Fruit fly (Drosophila melanogaster) whole organism, embryonic: Measurements from ENCODE around the gene Prosalpha6.

ENCODE experiments used
- CG10959 ChIP-seq: fragments of 200-800 bp; sonication (Bioruptor generic); IDR thresholded peaks from 2 replicates; pipeline ENCODE4 v1.3.6; 2022; ENCODE audit warnings: missing biosample characterization, missing genetic modification characterization
- CG12155 ChIP-seq: fragments of 200-800 bp; sonication (Bioruptor generic); optimal IDR thresholded peaks from 3 replicates; lab custom pipeline; 2016; ENCODE audit warnings: missing biosample characterization, missing genetic modification characterization
- CG12219 ChIP-seq: fragments of 200-800 bp; sonication (Bioruptor generic); optimal IDR thresholded peaks from 3 replicates; lab custom pipeline; 2018; ENCODE audit warnings: missing biosample characterization, mild to moderate bottlenecking, missing genetic modification characterization
- CG12236 ChIP-seq: fragments of 200-800 bp; sonication (Bioruptor generic); optimal IDR thresholded peaks from 2 replicates; lab custom pipeline; 2016; ENCODE audit warnings: missing biosample characterization, missing genetic modification characterization
- CG1233 ChIP-seq: fragments of 200-800 bp; sonication (Bioruptor generic); optimal IDR thresholded peaks from 4 replicates; lab custom pipeline; 2018; ENCODE audit warnings: missing biosample characterization, mild to moderate bottlenecking, missing genetic modification characterization
- CG12744 ChIP-seq: fragments of 200-800 bp; sonication (Bioruptor generic); optimal IDR thresholded peaks from 2 replicates; lab custom pipeline; 2016; ENCODE audit warnings: missing biosample characterization, missing genetic modification characterization
- CG16813 ChIP-seq: fragments of 200-800 bp; sonication (Bioruptor generic); IDR thresholded peaks from 3 replicates; pipeline ENCODE4 v1.3.6; 2022; ENCODE audit warnings: missing biosample characterization, missing genetic modification characterization; ENCODE audit not compliant: partially characterized antibody
- CG2129 ChIP-seq: fragments of 200-800 bp; sonication (Bioruptor generic); IDR thresholded peaks from 2 replicates; pipeline ENCODE4 v1.3.6; 2022; ENCODE audit warnings: missing biosample characterization, missing genetic modification characterization; ENCODE audit not compliant: partially characterized antibody
- CG31441 ChIP-seq: fragments of 200-800 bp; sonication (Bioruptor generic); IDR thresholded peaks from 2 replicates; pipeline ENCODE4 v1.3.6; 2022; ENCODE audit warnings: missing biosample characterization, missing genetic modification characterization
- CG4328 ChIP-seq: fragments of 200-800 bp; sonication (Bioruptor generic); optimal IDR thresholded peaks from 3 replicates; lab custom pipeline; 2017; ENCODE audit warnings: missing biosample characterization, missing genetic modification reagents, missing genetic modification characterization
- CG4730 ChIP-seq: fragments of 200-800 bp; sonication (Bioruptor generic); IDR thresholded peaks from 2 replicates; pipeline ENCODE4 v1.3.6; 2022; ENCODE audit warnings: missing biosample characterization, missing genetic modification characterization
- CG6683 ChIP-seq: fragments of 200-800 bp; sonication (Bioruptor generic); optimal IDR thresholded peaks from 2 replicates; lab custom pipeline; 2017; ENCODE audit warnings: missing biosample characterization, mild to moderate bottlenecking, missing genetic modification characterization, missing genetic modification reagents
- CG7372 ChIP-seq: fragments of 200-800 bp; sonication (Bioruptor generic); IDR thresholded peaks from 2 replicates; pipeline ENCODE4 v1.3.6; 2022; ENCODE audit warnings: missing biosample characterization, missing genetic modification characterization
- CG7556 ChIP-seq: fragments of 200-800 bp; sonication (Bioruptor generic); optimal IDR thresholded peaks from 2 replicates; lab custom pipeline; 2017; ENCODE audit warnings: missing biosample characterization, mild to moderate bottlenecking, missing genetic modification characterization
- CG8924 ChIP-seq: fragments of 200-800 bp; optimal IDR thresholded peaks from 3 replicates; lab custom pipeline; 2019; ENCODE audit warnings: missing biosample characterization, mild to moderate bottlenecking, missing genetic modification characterization, moderate library complexity
- CG8944 ChIP-seq: fragments of 200-800 bp; sonication (Bioruptor generic); optimal IDR thresholded peaks from 3 replicates; lab custom pipeline; 2016; ENCODE audit warnings: missing biosample characterization, missing genetic modification characterization
- Dll ChIP-seq: fragments of 200-800 bp; sonication (Bioruptor generic); IDR thresholded peaks from 4 replicates; pipeline ENCODE4 v1.3.6; 2022; ENCODE audit warnings: missing biosample characterization, missing genetic modification characterization; ENCODE audit not compliant: partially characterized antibody
- Dref ChIP-seq: fragments of 200-800 bp; sonication (Bioruptor generic); IDR thresholded peaks from 2 replicates; pipeline ENCODE4 v1.3.6; 2022; ENCODE audit warnings: missing biosample characterization, missing genetic modification characterization
- E2f1 ChIP-seq: fragments of 200-800 bp; sonication (Bioruptor generic); IDR thresholded peaks from 2 replicates; pipeline ENCODE4 v1.3.6; 2022; ENCODE audit warnings: missing biosample characterization, missing genetic modification characterization
- GATAe ChIP-seq: fragments of 200-800 bp; sonication (Bioruptor generic); conservative IDR thresholded peaks from 2 replicates; pipeline ENCODE4 v1.3.6; 2022; ENCODE audit warnings: missing biosample characterization, missing genetic modification characterization
- Meics ChIP-seq: fragments of 200-800 bp; sonication (Bioruptor generic); optimal IDR thresholded peaks from 2 replicates; lab custom pipeline; 2017; ENCODE audit warnings: missing biosample characterization, mild to moderate bottlenecking, missing genetic modification characterization
- Mes4 ChIP-seq: fragments of 200-800 bp; sonication (Bioruptor generic); optimal IDR thresholded peaks from 2 replicates; lab custom pipeline; 2016; ENCODE audit warnings: missing biosample characterization, missing genetic modification characterization
- Nf-YB ChIP-seq: fragments of 200-800 bp; sonication (Bioruptor generic); optimal IDR thresholded peaks from 3 replicates; lab custom pipeline; 2019; ENCODE audit warnings: missing biosample characterization, mild to moderate bottlenecking, missing genetic modification characterization, moderate library complexity
- Pdp1 ChIP-seq, 2 experiments: fragments of 200-800 bp; sonication (Bioruptor generic); optimal IDR thresholded peaks; 3 replicates each; lab custom pipeline; 2016; ENCODE audit warnings: missing biosample characterization in 2 of 2, missing genetic modification characterization in 2 of 2, mild to moderate bottlenecking in 1 of 2, moderate library complexity in 1 of 2
- Scr ChIP-seq: fragments of 200-800 bp; sonication (Bioruptor generic); IDR thresholded peaks from 2 replicates; pipeline ENCODE4 v1.3.6; 2022; ENCODE audit warnings: missing biosample characterization, missing genetic modification characterization; ENCODE audit not compliant: partially characterized antibody
- Sry-δ ChIP-seq: fragments of 200-800 bp; sonication (Bioruptor generic); optimal IDR thresholded peaks from 2 replicates; lab custom pipeline; 2016; ENCODE audit warnings: missing biosample characterization, missing genetic modification characterization
- Xbp1 ChIP-seq: fragments of 200-800 bp; sonication (Bioruptor generic); optimal IDR thresholded peaks from 3 replicates; lab custom pipeline; 2016; ENCODE audit warnings: missing biosample characterization, mild to moderate bottlenecking, missing genetic modification characterization
- al ChIP-seq: fragments of 200-800 bp; sonication (Bioruptor generic); IDR thresholded peaks from 2 replicates; pipeline ENCODE4 v1.3.6; 2022; ENCODE audit warnings: missing biosample characterization, missing genetic modification characterization
- cas ChIP-seq: fragments of 200-800 bp; sonication (Bioruptor generic); IDR thresholded peaks from 2 replicates; pipeline ENCODE4 v1.3.6; 2022; ENCODE audit warnings: missing biosample characterization, missing genetic modification characterization
- chm ChIP-seq: fragments of 200-800 bp; sonication (Bioruptor generic); IDR thresholded peaks from 2 replicates; pipeline ENCODE4 v1.3.6; 2022; ENCODE audit warnings: missing biosample characterization, missing genetic modification characterization
- dpn ChIP-seq, 2 experiments: fragments of 200-800 bp; sonication (Bioruptor generic); optimal IDR thresholded peaks; 3 replicates each; lab custom pipeline; 2016; ENCODE audit warnings: missing biosample characterization in 2 of 2, missing genetic modification characterization in 2 of 2
- ems ChIP-seq: fragments of 200-800 bp; sonication (Bioruptor generic); optimal IDR thresholded peaks from 3 replicates; lab custom pipeline; 2016; ENCODE audit warnings: missing biosample characterization, missing genetic modification characterization
- fd64A ChIP-seq: fragments of 200-800 bp; sonication (Bioruptor generic); optimal IDR thresholded peaks from 3 replicates; lab custom pipeline; 2018; ENCODE audit warnings: missing biosample characterization, mild to moderate bottlenecking, missing genetic modification characterization
- gsb-n ChIP-seq: fragments of 200-800 bp; sonication (Bioruptor generic); optimal IDR thresholded peaks from 3 replicates; lab custom pipeline; 2018; ENCODE audit warnings: missing biosample characterization, mild to moderate bottlenecking, missing genetic modification characterization
- inv ChIP-seq: fragments of 200-800 bp; sonication (Bioruptor generic); IDR thresholded peaks from 2 replicates; pipeline ENCODE4 v1.3.6; 2022; ENCODE audit warnings: missing biosample characterization, missing genetic modification characterization; ENCODE audit not compliant: partially characterized antibody
- ken ChIP-seq: fragments of 200-800 bp; sonication (Bioruptor generic); IDR thresholded peaks from 3 replicates; pipeline ENCODE4 v1.3.6; 2022; ENCODE audit warnings: missing biosample characterization, missing genetic modification characterization
- mam ChIP-seq: fragments of 200-800 bp; sonication (Bioruptor generic); optimal IDR thresholded peaks from 3 replicates; lab custom pipeline; 2016; ENCODE audit warnings: missing biosample characterization, missing genetic modification characterization
- oc ChIP-seq: fragments of 200-800 bp; sonication (Bioruptor generic); optimal IDR thresholded peaks from 2 replicates; lab custom pipeline; 2018; ENCODE audit warnings: missing biosample characterization, mild to moderate bottlenecking, missing genetic modification characterization, moderate library complexity
- odd ChIP-seq: fragments of 200-800 bp; sonication (Bioruptor generic); optimal IDR thresholded peaks from 2 replicates; lab custom pipeline; 2017; ENCODE audit warnings: missing biosample characterization, mild to moderate bottlenecking, missing genetic modification characterization
- phol ChIP-seq: fragments of 200-800 bp; sonication (Bioruptor generic); optimal IDR thresholded peaks from 3 replicates; lab custom pipeline; 2018; ENCODE audit warnings: missing biosample characterization, mild to moderate bottlenecking, missing genetic modification characterization, moderate library complexity
- ro ChIP-seq: fragments of 200-800 bp; sonication (Bioruptor generic); IDR thresholded peaks from 2 replicates; pipeline ENCODE4 v1.3.6; 2022; ENCODE audit warnings: missing biosample characterization, missing genetic modification characterization
- sens ChIP-seq: fragments of 200-800 bp; sonication (Bioruptor generic); peaks from one replicate; lab custom pipeline; 2016; ENCODE audit warnings: missing biosample characterization, missing genetic modification characterization
- sens-2 ChIP-seq: fragments of 200-800 bp; sonication (Bioruptor generic); IDR thresholded peaks from 2 replicates; pipeline ENCODE4 v1.3.6; 2022; ENCODE audit warnings: missing biosample characterization, missing genetic modification characterization
- seq ChIP-seq: fragments of 200-800 bp; sonication (Bioruptor generic); IDR thresholded peaks from 2 replicates; pipeline ENCODE4 v1.3.6; 2022; ENCODE audit warnings: missing biosample characterization, missing genetic modification characterization
- sima ChIP-seq: fragments of 200-800 bp; sonication (Bioruptor generic); optimal IDR thresholded peaks from 2 replicates; lab custom pipeline; 2016; ENCODE audit warnings: missing biosample characterization, missing genetic modification characterization
- toy ChIP-seq: fragments of 200-800 bp; sonication (Bioruptor generic); IDR thresholded peaks from 2 replicates; pipeline ENCODE4 v1.3.6; 2022; ENCODE audit warnings: missing biosample characterization, missing genetic modification characterization
- vnd ChIP-seq: fragments of 200-800 bp; sonication (Bioruptor generic); IDR thresholded peaks from 3 replicates; pipeline ENCODE4 v1.3.6; 2022; ENCODE audit warnings: missing biosample characterization, missing genetic modification characterization; ENCODE audit not compliant: partially characterized antibody
- zfh2 ChIP-seq: fragments of 200-800 bp; sonication (Bioruptor generic); optimal IDR thresholded peaks from 2 replicates; lab custom pipeline; 2016; ENCODE audit warnings: missing biosample characterization, missing genetic modification characterization

Prosalpha6 gene

dm6 chr2L:10226724-10227407 is 5.7 kb downstream of the Prosalpha6 start, which contains the start of gene CG5708 (continued):
- TF ChIP-seq oc (tag; lab: Kevin White, UChicago) (no peak), CG4328 (GFP tag; lab: Kevin White, UChicago) (no peak), CG4730 (GFP tag; lab: Robert Waterston, UW) (no peak), mam (GFP tag; lab: Kevin White, UChicago) (no peak), CG31441 (GFP tag; lab: Robert Waterston, UW) (peak; percentile 46; the same call in 1 of the 2 replicates)

DNA sequence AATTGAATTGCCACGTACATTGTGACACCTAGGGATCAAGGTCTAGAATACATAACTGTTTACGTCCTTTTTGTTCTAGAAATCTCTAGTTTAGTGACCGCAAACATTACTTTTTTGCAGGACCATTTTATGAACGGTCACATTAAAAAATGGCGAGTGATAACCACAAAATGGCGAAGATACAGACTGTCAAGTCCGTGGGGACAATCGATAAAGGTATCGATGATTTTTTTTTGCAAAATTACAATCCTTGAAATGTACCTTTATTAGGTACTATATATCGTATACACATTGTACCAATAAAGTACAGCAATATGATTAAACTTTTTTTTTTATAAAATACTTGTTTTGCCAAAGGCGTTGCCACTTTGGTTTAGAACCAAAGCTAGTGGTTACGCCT is 9.3 kb downstream of the Prosalpha6 start:
- TF ChIP-seq Scr (peak; percentile 64), CG1233 (GFP tag; lab: Kevin White, UChicago) (no peak), ken (GFP tag; lab: Robert Waterston, UW) (no peak), toy (no peak), Dll (GFP tag; lab: Robert Waterston, UW) (peak; percentile 54; the same call in 3 of the 4 replicates), CG16813 (GFP tag; lab: Robert Waterston, UW) (peak; percentile 62; the same call in 2 of the 3 replicates), seq (GFP tag; lab: Robert Waterston, UW) (peak; percentile 25; the same call in 1 of the 2 replicates), Nf-YB (no peak), vnd (GFP tag; lab: Robert Waterston, UW) (peak; percentile 44; the same call in 2 of the 3 replicates), ro (GFP tag; lab: Robert Waterston, UW) (no peak), zfh2 (GFP tag; lab: Kevin White, UChicago) (no peak), al (GFP tag; lab: Robert Waterston, UW) (no peak), sima (no peak), GATAe (GFP tag; lab: Robert Waterston, UW) (no peak), phol (tag; lab: Kevin White, UChicago) (peak; percentile 99), dpn (GFP tag; optimal IDR thresholded peaks at IDR 0.05; lab: Kevin White, UChicago) (no peak), chm (GFP tag; lab: Robert Waterston, UW) (no peak), Pdp1 (GFP tag; optimal IDR thresholded peaks at IDR 0.05; lab: Kevin White, UChicago) (no peak), CG7372 (GFP tag; lab: Robert Waterston, UW) (no peak), inv (GFP tag; lab: Robert Waterston, UW) (peak; percentile 37; the same call in 1 of the 2 replicates), odd (GFP tag; lab: Kevin White, UChicago) (no peak), Dref (GFP tag; lab: Robert Waterston, UW) (peak; percentile 55), CG7556 (GFP tag; lab: Kevin White, UChicago) (no peak), Meics (GFP tag; lab: Kevin White, UChicago) (no peak), CG10959 (GFP tag; lab: Robert Waterston, UW) (no peak), Mes4 (GFP tag; lab: Kevin White, UChicago) (no peak), CG12219 (GFP tag; lab: Kevin White, UChicago) (no peak), cas (GFP tag; lab: Robert Waterston, UW) (no peak), CG8944 (GFP tag; lab: Kevin White, UChicago) (no peak), Sry-δ (GFP tag; lab: Kevin White, UChicago) (peak; percentile 56), gsb-n (tag; lab: Kevin White, UChicago) (no peak), CG8924 (tag; lab: Kevin White, UChicago) (no peak), ems (GFP tag; lab: Kevin White, UChicago) (no peak), Xbp1 (no peak), CG6683 (GFP tag; lab: Kevin White, UChicago) (no peak), sens (GFP tag; lab: Kevin White, UChicago) (peak; percentile 41), CG2129 (GFP tag; lab: Robert Waterston, UW) (0 out of 2 replicates have a peak, but pooled peaks have one; percentile 26), CG12236 (GFP tag; lab: Kevin White, UChicago) (no peak), CG12155 (GFP tag; lab: Kevin White, UChicago) (no peak), sens-2 (GFP tag; lab: Robert Waterston, UW) (no peak), CG12744 (GFP tag; lab: Kevin White, UChicago) (no peak), fd64A (no peak), E2f1 (GFP tag; lab: Robert Waterston, UW) (no peak)
